Fruit fly (Drosophila melanogaster) whole organism, prepupa: ENCODE results near the gene hkb.

ENCODE experiments used
- Blimp-1 ChIP-seq: fragments of 200-800 bp; sonication (Bioruptor generic); optimal IDR thresholded peaks from 3 replicates; lab custom pipeline; 2017; ENCODE audit warnings: missing biosample characterization, missing genetic modification characterization, mild to moderate bottlenecking, moderate library complexity, missing genetic modification reagents
- CG10631 ChIP-seq: fragments of 200-800 bp; sonication (Bioruptor generic); optimal IDR thresholded peaks from 2 replicates; lab custom pipeline; 2016; ENCODE audit warnings: missing biosample characterization, missing genetic modification characterization
- CG10669 ChIP-seq: fragments of 200-800 bp; sonication (Bioruptor generic); optimal IDR thresholded peaks from 3 replicates; lab custom pipeline; 2018; ENCODE audit warnings: missing biosample characterization, mild to moderate bottlenecking, missing genetic modification characterization, moderate library complexity
- CG11294 ChIP-seq: fragments of 200-800 bp; sonication (Bioruptor generic); IDR thresholded peaks from 2 replicates; pipeline ENCODE4 v1.3.6; 2022; ENCODE audit warnings: missing biosample characterization, missing genetic modification characterization
- CG11762 ChIP-seq: fragments of 200-800 bp; sonication (Bioruptor generic); optimal IDR thresholded peaks from 3 replicates; lab custom pipeline; 2016; ENCODE audit warnings: missing biosample characterization, missing genetic modification characterization; ENCODE audit not compliant: insufficient read depth
- CG15336 ChIP-seq: fragments of 200-800 bp; sonication (Bioruptor generic); IDR thresholded peaks from 2 replicates; pipeline ENCODE4 v1.3.6; 2022; ENCODE audit warnings: missing biosample characterization, missing genetic modification characterization
- CG16779 ChIP-seq: fragments of 200-800 bp; sonication (Bioruptor generic); optimal IDR thresholded peaks from 3 replicates; lab custom pipeline; 2017; ENCODE audit warnings: missing biosample characterization, mild to moderate bottlenecking, missing genetic modification characterization
- CG32006 ChIP-seq: fragments of 200-800 bp; sonication (Bioruptor generic); optimal IDR thresholded peaks from 3 replicates; lab custom pipeline; 2017; ENCODE audit warnings: missing biosample characterization, mild to moderate bottlenecking, missing genetic modification characterization
- CG3919 ChIP-seq: fragments of 200-800 bp; sonication (Bioruptor generic); optimal IDR thresholded peaks from 3 replicates; lab custom pipeline; 2016; ENCODE audit warnings: missing biosample characterization, missing genetic modification characterization
- CG4318 ChIP-seq: fragments of 200-800 bp; sonication (Bioruptor generic); optimal IDR thresholded peaks from 3 replicates; lab custom pipeline; 2017; ENCODE audit warnings: missing biosample characterization, mild to moderate bottlenecking, missing genetic modification characterization
- CG6276 ChIP-seq: fragments of 200-800 bp; sonication (Bioruptor generic); optimal IDR thresholded peaks from 2 replicates; lab custom pipeline; 2017; ENCODE audit warnings: missing biosample characterization, mild to moderate bottlenecking, missing genetic modification characterization
- CG6808 ChIP-seq: fragments of 200-800 bp; sonication (Bioruptor generic); optimal IDR thresholded peaks from 3 replicates; lab custom pipeline; 2017; ENCODE audit warnings: missing biosample characterization, missing genetic modification characterization, mild to moderate bottlenecking, moderate library complexity, missing genetic modification reagents
- CG6854 ChIP-seq: fragments of 200-800 bp; sonication (Bioruptor generic); optimal IDR thresholded peaks from 2 replicates; lab custom pipeline; 2017; ENCODE audit warnings: missing biosample characterization, mild to moderate bottlenecking, missing genetic modification characterization
- CG8119 ChIP-seq: fragments of 200-800 bp; sonication (Bioruptor generic); IDR thresholded peaks from 3 replicates; pipeline ENCODE4 v1.3.6; 2022; ENCODE audit warnings: missing biosample characterization, missing genetic modification characterization
- CG8319 ChIP-seq: fragments of 200-800 bp; sonication (Bioruptor generic); optimal IDR thresholded peaks from 3 replicates; lab custom pipeline; 2016; ENCODE audit warnings: missing biosample characterization, missing genetic modification characterization
- Eip93F ChIP-seq: fragments of 200-800 bp; sonication (Bioruptor generic); optimal IDR thresholded peaks from 2 replicates; lab custom pipeline; 2016; ENCODE audit warnings: missing biosample characterization, mild to moderate bottlenecking, missing genetic modification characterization
- Ets21C ChIP-seq: fragments of 200-800 bp; sonication (Bioruptor generic); optimal IDR thresholded peaks from 3 replicates; lab custom pipeline; 2016; ENCODE audit warnings: missing biosample characterization, missing genetic modification characterization
- Ets96B ChIP-seq: fragments of 200-800 bp; optimal IDR thresholded peaks from 2 replicates; lab custom pipeline; 2019; ENCODE audit warnings: missing biosample characterization, mild to moderate bottlenecking, missing genetic modification characterization, moderate library complexity
- Hr38 ChIP-seq: sonication (Bioruptor generic); optimal IDR thresholded peaks from 2 replicates; lab custom pipeline; 2016; ENCODE audit warnings: missing biosample characterization, missing genetic modification characterization
- Hr4 ChIP-seq: fragments of 200-800 bp; sonication (Bioruptor generic); optimal IDR thresholded peaks from 3 replicates; lab custom pipeline; 2016; ENCODE audit warnings: missing biosample characterization, missing genetic modification characterization
- Lpt ChIP-seq: fragments of 200-800 bp; sonication (Bioruptor generic); optimal IDR thresholded peaks from 3 replicates; lab custom pipeline; 2016; ENCODE audit warnings: missing biosample characterization, missing genetic modification characterization
- Met ChIP-seq: fragments of 200-800 bp; sonication (Bioruptor generic); optimal IDR thresholded peaks from 3 replicates; lab custom pipeline; 2016; ENCODE audit warnings: missing biosample characterization, missing genetic modification characterization
- OdsH ChIP-seq: fragments of 200-800 bp; sonication (Bioruptor generic); optimal IDR thresholded peaks from 3 replicates; lab custom pipeline; 2016; ENCODE audit warnings: missing biosample characterization, missing genetic modification characterization
- Sox14 ChIP-seq: fragments of 200-800 bp; sonication (Bioruptor generic); optimal IDR thresholded peaks from 3 replicates; lab custom pipeline; 2016; ENCODE audit warnings: missing biosample characterization, missing genetic modification characterization
- achi ChIP-seq: fragments of 200-800 bp; sonication (Bioruptor generic); optimal IDR thresholded peaks from 3 replicates; lab custom pipeline; 2016; ENCODE audit warnings: missing biosample characterization, missing genetic modification characterization
- cyc ChIP-seq: fragments of 200-800 bp; sonication (Bioruptor generic); optimal IDR thresholded peaks from 3 replicates; lab custom pipeline; 2016; ENCODE audit warnings: missing biosample characterization, missing genetic modification characterization
- dac ChIP-seq: fragments of 200-800 bp; sonication (Bioruptor generic); optimal IDR thresholded peaks from 2 replicates; lab custom pipeline; 2017; ENCODE audit warnings: missing biosample characterization, mild to moderate bottlenecking, missing genetic modification characterization
- dsx ChIP-seq: fragments of 200-800 bp; optimal IDR thresholded peaks from 3 replicates; lab custom pipeline; 2019; ENCODE audit warnings: missing biosample characterization, mild to moderate bottlenecking, missing genetic modification characterization, moderate library complexity; ENCODE audit not compliant: poor library complexity, severe bottlenecking
- esn ChIP-seq: fragments of 200-800 bp; sonication (Bioruptor generic); optimal IDR thresholded peaks from 2 replicates; lab custom pipeline; 2016; ENCODE audit warnings: missing biosample characterization, mild to moderate bottlenecking, missing genetic modification characterization, moderate library complexity
- fd59A ChIP-seq: fragments of 200-800 bp; sonication (Bioruptor generic); optimal IDR thresholded peaks from 2 replicates; lab custom pipeline; 2017; ENCODE audit warnings: missing biosample characterization, mild to moderate bottlenecking, missing genetic modification characterization, missing genetic modification reagents
- fd85E ChIP-seq: fragments of 200-800 bp; sonication (Bioruptor generic); optimal IDR thresholded peaks from 3 replicates; lab custom pipeline; 2016; ENCODE audit warnings: missing biosample characterization, missing genetic modification characterization
- fkh ChIP-seq: fragments of 200-800 bp; sonication (Bioruptor generic); optimal IDR thresholded peaks from 3 replicates; lab custom pipeline; 2017; ENCODE audit warnings: missing biosample characterization, mild to moderate bottlenecking, missing genetic modification characterization, moderate library complexity
- lz ChIP-seq: fragments of 200-800 bp; sonication (Bioruptor generic); optimal IDR thresholded peaks from 3 replicates; lab custom pipeline; 2016; ENCODE audit warnings: missing biosample characterization, missing genetic modification characterization
- pdm3 ChIP-seq: fragments of 200-800 bp; sonication (Bioruptor generic); optimal IDR thresholded peaks from 3 replicates; lab custom pipeline; 2016; ENCODE audit warnings: missing biosample characterization, missing genetic modification characterization
- salr ChIP-seq, 2 experiments: fragments of 200-800 bp; sonication (Bioruptor generic); optimal IDR thresholded peaks; 3 replicates each; lab custom pipeline; 2016 to 2018; ENCODE audit warnings: missing biosample characterization in 2 of 2, missing genetic modification characterization in 2 of 2, mild to moderate bottlenecking in 1 of 2
- spab ChIP-seq: fragments of 200-800 bp; sonication (Bioruptor generic); optimal IDR thresholded peaks from 2 replicates; lab custom pipeline; 2017; ENCODE audit warnings: missing biosample characterization, mild to moderate bottlenecking, missing genetic modification characterization, missing genetic modification reagents
- svp ChIP-seq: fragments of 200-800 bp; sonication (Bioruptor generic); peaks from one replicate; lab custom pipeline; 2016; ENCODE audit warnings: missing biosample characterization, missing genetic modification characterization

The hkb gene

dm6 chr3R:4350199-4350598 lies 3.8 kb upstream of the hkb start:
- TF ChIP-seq Ets96B (tag; lab: Kevin White, UChicago) (no peak), fd59A (GFP tag; lab: Kevin White, UChicago) (no peak), salr (GFP tag; optimal IDR thresholded peaks at IDR 0.05; lab: Kevin White, UChicago) (no peak), CG4318 (GFP tag; lab: Kevin White, UChicago) (no peak), fd85E (GFP tag; lab: Kevin White, UChicago) (no peak), dac (no peak), CG10669 (GFP tag; lab: Kevin White, UChicago) (no peak), CG6808 (GFP tag; lab: Kevin White, UChicago) (no peak), fkh (GFP tag; lab: Kevin White, UChicago) (no peak), CG11294 (GFP tag; lab: Robert Waterston, UW) (no peak), Blimp-1 (GFP tag; lab: Kevin White, UChicago) (no peak), CG6854 (no peak), CG16779 (no peak), Ets21C (GFP tag; lab: Kevin White, UChicago) (no peak)

- no peak for TF ChIP-seq spab (GFP tag; lab: Kevin White, UChicago)
- no peak for TF ChIP-seq Blimp-1 (GFP tag; lab: Kevin White, UChicago)
- no peak for TF ChIP-seq lz (GFP tag; lab: Kevin White, UChicago)
- TF ChIP-seq Ets21C (GFP tag; lab: Kevin White, UChicago) = no peak
- no peak for TF ChIP-seq achi (GFP tag; lab: Kevin White, UChicago)
- no peak for TF ChIP-seq CG10631 (GFP tag; lab: Kevin White, UChicago)
- no peak for TF ChIP-seq Sox14 (GFP tag; lab: Kevin White, UChicago)
- TF ChIP-seq svp (GFP tag; lab: Kevin White, UChicago) = no peak
- TF ChIP-seq fd85E (GFP tag; lab: Kevin White, UChicago) = no peak
- TF ChIP-seq CG8319 (GFP tag; lab: Kevin White, UChicago) = no peak
- TF ChIP-seq Hr4 (GFP tag; lab: Kevin White, UChicago) = no peak
- no peak for TF ChIP-seq CG15336 (GFP tag; lab: Robert Waterston, UW)
- no peak for TF ChIP-seq Eip93F (GFP tag; lab: Kevin White, UChicago)
- TF ChIP-seq OdsH (GFP tag; lab: Kevin White, UChicago) = no peak
- TF ChIP-seq cyc (GFP tag; lab: Kevin White, UChicago) = no peak
- no peak for TF ChIP-seq esn (GFP tag; lab: Kevin White, UChicago)
- no peak for TF ChIP-seq CG6854
- no peak for TF ChIP-seq CG32006 (GFP tag; lab: Kevin White, UChicago)
- no peak for TF ChIP-seq dsx
Observed at dm6 chr3R:4348197-4348814, 1.9 kb upstream of the hkb start.

dm6 chr3R:4341177-4341576 lies 5.3 kb downstream of the hkb start:
- TF ChIP-seq dac = no peak
- TF ChIP-seq CG3919 (GFP tag; lab: Kevin White, UChicago) = no peak

dm6 chr3R:4340174-4340573 lies 6.3 kb downstream of the hkb start:
- TF ChIP-seq fkh (GFP tag; lab: Kevin White, UChicago) (no peak), CG6808 (GFP tag; lab: Kevin White, UChicago) (no peak), lz (GFP tag; lab: Kevin White, UChicago) (no peak), Met (GFP tag; lab: Kevin White, UChicago) (no peak), cyc (GFP tag; lab: Kevin White, UChicago) (no peak), svp (GFP tag; lab: Kevin White, UChicago) (no peak), CG3919 (GFP tag; lab: Kevin White, UChicago) (no peak), pdm3 (no peak), achi (GFP tag; lab: Kevin White, UChicago) (no peak), CG32006 (GFP tag; lab: Kevin White, UChicago) (no peak), CG6276 (GFP tag; lab: Kevin White, UChicago) (no peak), CG8119 (GFP tag; lab: Robert Waterston, UW) (no peak), Lpt (GFP tag; lab: Kevin White, UChicago) (no peak), Ets21C (GFP tag; lab: Kevin White, UChicago) (no peak), Hr38 (no peak), CG11762 (GFP tag; lab: Kevin White, UChicago) (no peak)
